Fruit fly (Drosophila melanogaster): Measurements from ENCODE around the gene gskt.

The gskt gene

dm6 chr3R:31405277-31406207, 33.3 kb downstream of the gskt start, which contains the start of gene PNPase (continued):
- TF ChIP-seq lov (optimal IDR thresholded peaks at IDR 0.05) (no peak), lov (GFP tag; IDR thresholded peaks at IDR 0.05) (no peak), CG18599 (GFP tag; optimal IDR thresholded peaks at IDR 0.05) (no peak), Bteb2 (GFP tag; optimal IDR thresholded peaks at IDR 0.05) (no peak), chm (GFP tag; IDR thresholded peaks at IDR 0.05) (0 out of 2 replicates have a peak, but pooled peaks have one; percentile 46), run (tag; optimal IDR thresholded peaks at IDR 0.05) (peak; percentile 38), Pdp1 (GFP tag; optimal IDR thresholded peaks at IDR 0.05) (no peak), CG18764 (GFP tag; optimal IDR thresholded peaks at IDR 0.05) (no peak), cwo (GFP tag; optimal IDR thresholded peaks at IDR 0.05) (peak; percentile 22), Fer1 (GFP tag; optimal IDR thresholded peaks at IDR 0.05) (peak; percentile 29), YL-1 (GFP tag; optimal IDR thresholded peaks at IDR 0.05) (peak; percentile 23), chif (GFP tag; optimal IDR thresholded peaks at IDR 0.05) (no peak), CG10209 (GFP tag; optimal IDR thresholded peaks at IDR 0.05) (no peak), z (GFP tag; IDR thresholded peaks at IDR 0.05) (no peak), Deaf1 (tag; optimal IDR thresholded peaks at IDR 0.05) (peak; percentile 33), CG9876 (GFP tag; optimal IDR thresholded peaks at IDR 0.05) (no peak), sim (GFP tag; IDR thresholded peaks at IDR 0.05) (no peak), CG10267 (tag; optimal IDR thresholded peaks at IDR 0.05) (no peak)

- TF ChIP-seq CG17802 (tag; optimal IDR thresholded peaks at IDR 0.05) = peak; percentile 66
- TF ChIP-seq CG1233 (GFP tag; optimal IDR thresholded peaks at IDR 0.05) = no peak
- TF ChIP-seq abd-A (tag; optimal IDR thresholded peaks at IDR 0.05) = peak; percentile 44
- TF ChIP-seq vvl (GFP tag; IDR thresholded peaks at IDR 0.05) = 0 out of 2 replicates have a peak, but pooled peaks have one; percentile 12
- no peak for TF ChIP-seq Meics (GFP tag; optimal IDR thresholded peaks at IDR 0.05)
- no peak for TF ChIP-seq CG4282 (GFP tag; optimal IDR thresholded peaks at IDR 0.05)
- TF ChIP-seq CG2199 (GFP tag; IDR thresholded peaks at IDR 0.05) = 0 out of 3 replicates have a peak, but pooled peaks have one; percentile 36
- TF ChIP-seq Pdp1 (GFP tag; optimal IDR thresholded peaks at IDR 0.05) = peak in 1 of 2 experiments; percentile 1
- no peak for TF ChIP-seq hkb (optimal IDR thresholded peaks at IDR 0.05)
- 0 out of 2 replicates have a peak, but pooled peaks have one; percentile 7 for TF ChIP-seq hkb (GFP tag; IDR thresholded peaks at IDR 0.05)
- TF ChIP-seq Hr78 (GFP tag; optimal IDR thresholded peaks at IDR 0.05) = peak in 1 of 2 experiments; percentile 60
- TF ChIP-seq twi (tag; optimal IDR thresholded peaks at IDR 0.05) = peak; percentile 60
- TF ChIP-seq Med (GFP tag) = peak; percentile 69
- 0 out of 2 replicates have a peak, but pooled peaks have one; percentile 24 for TF ChIP-seq Adf1 (GFP tag; IDR thresholded peaks at IDR 0.05)
- no peak for TF ChIP-seq en (GFP tag; optimal IDR thresholded peaks at IDR 0.05)
- TF ChIP-seq Kr (GFP tag; optimal IDR thresholded peaks at IDR 0.05) = no peak
- TF ChIP-seq CG17829 (tag; optimal IDR thresholded peaks at IDR 0.05) = peak; percentile 28
These were observed 34.9 kb downstream of the gskt start for dm6 chr3R:31407026-31407654.

- TF ChIP-seq chinmo (GFP tag; IDR thresholded peaks at IDR 0.05; ENCODE audit: partially characterized antibody) (0 out of 4 replicates have a peak, but pooled peaks have one; percentile 40), CG12744 (GFP tag; optimal IDR thresholded peaks at IDR 0.05) (no peak), CG1529 (GFP tag; optimal IDR thresholded peaks at IDR 0.05) (no peak), CG17568 (GFP tag; optimal IDR thresholded peaks at IDR 0.05) (no peak)
These were observed 37.5 kb downstream of the gskt start for dm6 chr3R:31409627-31410201.
